Worm (Caenorhabditis elegans) whole organism, young adult: ENCODE results near the gene T08H10.3.

Experiments used
- B0019.2 ChIP-seq: fragments of 200-800 bp; sonication (Bioruptor generic); conservative IDR thresholded peaks from 2 replicates; pipeline ENCODE4 v1.3.6; 2022; ENCODE audit warnings: missing genetic modification reagents, missing genetic modification characterization, missing compliant biosample characterization
- B0035.1 ChIP-seq: sonication (generic microtip); optimal IDR thresholded peaks from 2 replicates; lab custom pipeline; 2016; ENCODE audit warnings: missing genetic modification characterization, mild to moderate bottlenecking, missing compliant biosample characterization, missing genotype, missing genetic modification reagents
- B0261.1 ChIP-seq: sonication (generic microtip); optimal IDR thresholded peaks from 2 replicates; lab custom pipeline; 2016; ENCODE audit warnings: mild to moderate bottlenecking, missing genetic modification characterization, moderate library complexity, missing compliant biosample characterization
- B0336.3 ChIP-seq: fragments of 200-800 bp; sonication (Bioruptor generic); IDR thresholded peaks from 2 replicates; pipeline ENCODE4 v1.3.6; 2022; ENCODE audit warnings: missing genetic modification characterization, missing compliant biosample characterization
- F10E7.11 ChIP-seq: sonication (generic microtip); optimal IDR thresholded peaks from 2 replicates; lab custom pipeline; 2017; ENCODE audit warnings: mild to moderate bottlenecking, missing genetic modification characterization, moderate library complexity, missing compliant biosample characterization
- F23B12.7 ChIP-seq: sonication (generic microtip); optimal IDR thresholded peaks from 2 replicates; lab custom pipeline; 2017; ENCODE audit warnings: missing genetic modification characterization, mild to moderate bottlenecking, missing compliant biosample characterization, antibody characterized with exemption, moderate library complexity; ENCODE audit not compliant: insufficient read depth
- F33H1.4 ChIP-seq: fragments of 200-800 bp; sonication (Bioruptor generic); IDR thresholded peaks from 2 replicates; pipeline ENCODE4 v1.3.6; 2022; ENCODE audit warnings: missing genetic modification reagents, missing genetic modification characterization, missing compliant biosample characterization
- F57A8.1 ChIP-seq: fragments of 200-800 bp; sonication (Bioruptor generic); optimal IDR thresholded peaks from 2 replicates; lab custom pipeline; 2018; ENCODE audit warnings: mild to moderate bottlenecking, missing genetic modification characterization, moderate library complexity, missing compliant biosample characterization
- F57C9.4 ChIP-seq: sonication (generic microtip); optimal IDR thresholded peaks from 2 replicates; lab custom pipeline; 2017; ENCODE audit warnings: mild to moderate bottlenecking, missing genetic modification characterization, missing compliant biosample characterization
- T26A5.8 ChIP-seq: sonication (generic microtip); optimal IDR thresholded peaks from 2 replicates; lab custom pipeline; 2016; ENCODE audit warnings: missing genetic modification characterization, missing compliant biosample characterization
- ZK185.1 ChIP-seq: sonication (generic microtip); optimal IDR thresholded peaks from 2 replicates; lab custom pipeline; 2016; ENCODE audit warnings: mild to moderate bottlenecking, missing genetic modification characterization, missing compliant biosample characterization; ENCODE audit not compliant: poor library complexity, severe bottlenecking
- akir-1 ChIP-seq: fragments of 200-800 bp; sonication (Bioruptor generic); optimal IDR thresholded peaks from 2 replicates; lab custom pipeline; 2018; ENCODE audit warnings: mild to moderate bottlenecking, missing genetic modification characterization, moderate library complexity, missing compliant biosample characterization
- attf-5 ChIP-seq: fragments of 200-800 bp; sonication (Bioruptor generic); optimal IDR thresholded peaks from 2 replicates; lab custom pipeline; 2018; ENCODE audit warnings: mild to moderate bottlenecking, missing genetic modification characterization, missing compliant biosample characterization
- attf-6 ChIP-seq: fragments of 200-800 bp; sonication (Bioruptor generic); IDR thresholded peaks from 2 replicates; pipeline ENCODE4 v1.3.6; 2022; ENCODE audit warnings: missing genetic modification reagents, missing genetic modification characterization, missing compliant biosample characterization
- ceh-100 ChIP-seq: fragments of 200-800 bp; sonication (Bioruptor generic); IDR thresholded peaks from 2 replicates; pipeline ENCODE4 v1.3.6; 2022; ENCODE audit warnings: missing genetic modification reagents, missing genetic modification characterization, missing compliant biosample characterization
- ceh-79 ChIP-seq: sonication (generic microtip); optimal IDR thresholded peaks from 2 replicates; lab custom pipeline; 2017; ENCODE audit warnings: mild to moderate bottlenecking, missing genetic modification characterization, missing compliant biosample characterization
- egl-18 ChIP-seq: fragments of 200-800 bp; sonication (Bioruptor generic); IDR thresholded peaks from 2 replicates; pipeline ENCODE4 v1.3.6; 2022; ENCODE audit warnings: missing genetic modification reagents, missing genetic modification characterization, missing compliant biosample characterization
- hlh-12 ChIP-seq: sonication (generic microtip); optimal IDR thresholded peaks from 2 replicates; lab custom pipeline; 2016; ENCODE audit warnings: missing genetic modification characterization, missing compliant biosample characterization
- lin-40 ChIP-seq: sonication (generic microtip); optimal IDR thresholded peaks from 2 replicates; lab custom pipeline; 2016; ENCODE audit warnings: missing genetic modification characterization, mild to moderate bottlenecking, missing compliant biosample characterization, missing genotype, missing genetic modification reagents
- lin-54 ChIP-seq: fragments of 200-800 bp; sonication (Bioruptor generic); optimal IDR thresholded peaks from 2 replicates; lab custom pipeline; 2018; ENCODE audit warnings: mild to moderate bottlenecking, missing genetic modification characterization, missing compliant biosample characterization
- mcd-1 ChIP-seq: fragments of 200-800 bp; sonication (Bioruptor generic); IDR thresholded peaks from 2 replicates; pipeline ENCODE4 v1.3.6; 2022; ENCODE audit warnings: missing genetic modification reagents, missing genetic modification characterization, missing compliant biosample characterization
- mel-28 ChIP-seq: sonication (generic microtip); optimal IDR thresholded peaks from 2 replicates; lab custom pipeline; 2016; ENCODE audit warnings: borderline replicate concordance, mild to moderate bottlenecking, missing genetic modification characterization, missing compliant biosample characterization
- mes-4 ChIP-seq: sonication (generic microtip); optimal IDR thresholded peaks from 2 replicates; lab custom pipeline; 2016; ENCODE audit warnings: missing genotype, missing genetic modification characterization, missing compliant biosample characterization
- nfyb-1 ChIP-seq: fragments of 200-800 bp; sonication (Bioruptor generic); IDR thresholded peaks from 2 replicates; pipeline ENCODE4 v1.3.6; 2022; ENCODE audit warnings: missing genetic modification reagents, missing genetic modification characterization, missing compliant biosample characterization
- nhr-27 ChIP-seq: fragments of 200-800 bp; sonication (Bioruptor generic); optimal IDR thresholded peaks from 2 replicates; lab custom pipeline; 2018; ENCODE audit warnings: mild to moderate bottlenecking, missing genetic modification characterization, moderate library complexity, missing compliant biosample characterization
- nhr-90 ChIP-seq: sonication (generic microtip); optimal IDR thresholded peaks from 2 replicates; lab custom pipeline; 2016; ENCODE audit warnings: missing genotype, mild to moderate bottlenecking, missing genetic modification characterization, missing compliant biosample characterization
- sea-2 ChIP-seq: fragments of 200-800 bp; sonication (Bioruptor generic); IDR thresholded peaks from 2 replicates; pipeline ENCODE4 v1.3.6; 2022; ENCODE audit warnings: missing genetic modification characterization, missing compliant biosample characterization
- snpc-4 ChIP-seq, 5 experiments: fragments of 150-350 bp in 1 of 5; sonication (generic microtip) in 4 of 5; optimal IDR thresholded peaks; 2 replicates each; lab custom pipeline; 2014 to 2018; ENCODE audit warnings: missing genetic modification characterization in 5 of 5, missing biosample characterization in 3 of 5, antibody characterized with exemption in 2 of 5, mild to moderate bottlenecking in 2 of 5, missing compliant biosample characterization in 2 of 5, missing genotype in 2 of 5, moderate library complexity in 2 of 5, missing genetic modification reagents in 1 of 5
- somi-1 ChIP-seq: fragments of 200-800 bp; sonication (Bioruptor generic); optimal IDR thresholded peaks from 2 replicates; lab custom pipeline; 2018; ENCODE audit warnings: mild to moderate bottlenecking, missing genetic modification characterization, missing compliant biosample characterization
- tbx-9 ChIP-seq: sonication (generic microtip); optimal IDR thresholded peaks from 2 replicates; lab custom pipeline; 2016; ENCODE audit warnings: borderline replicate concordance, missing genetic modification characterization, inconsistent platforms, missing compliant biosample characterization
- zfh-2 ChIP-seq: fragments of 200-800 bp; sonication (Bioruptor generic); conservative IDR thresholded peaks from 2 replicates; pipeline ENCODE4 v1.3.6; 2022; ENCODE audit warnings: missing genetic modification reagents, missing genetic modification characterization, missing compliant biosample characterization
- ztf-25 ChIP-seq: fragments of 200-800 bp; sonication (Bioruptor generic); IDR thresholded peaks from 2 replicates; pipeline ENCODE4 v1.3.6; 2022; ENCODE audit warnings: missing genetic modification reagents, missing genetic modification characterization, missing compliant biosample characterization

T08H10.3 gene

DNA sequence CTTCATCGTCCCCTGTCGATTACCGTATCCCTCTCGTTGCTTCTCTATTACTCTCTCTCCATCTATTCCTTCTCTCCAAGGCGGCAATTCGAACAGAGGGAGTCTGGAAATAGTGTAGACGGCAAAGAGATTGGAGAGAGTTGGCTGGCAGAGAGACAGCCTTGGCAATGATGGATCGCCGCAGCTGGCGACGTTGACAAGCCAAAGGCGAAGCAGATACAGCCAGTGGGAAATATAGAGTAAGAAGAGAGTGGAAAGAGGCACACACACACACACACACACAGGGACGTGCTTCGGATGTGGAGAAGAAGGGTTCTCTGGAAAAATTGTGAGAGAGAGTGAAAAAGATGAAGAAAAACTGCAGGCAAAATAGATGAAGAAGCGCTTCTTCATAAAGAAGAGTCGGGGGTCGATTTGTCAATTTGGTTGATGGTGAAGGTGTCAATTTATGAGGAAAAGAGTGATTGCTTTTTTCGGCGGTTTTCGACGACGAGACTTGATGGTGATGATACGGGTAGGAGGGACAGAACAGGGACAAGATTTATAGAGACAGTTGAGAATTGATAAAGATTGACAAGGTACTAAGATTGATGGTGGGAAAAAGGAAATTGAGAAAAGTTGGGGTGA lies 36.8 kb downstream of the T08H10.3 start (continued):
- TF ChIP-seq F57C9.4 (tag; lab: Kevin White, UChicago) (no peak), hlh-12 (tag; lab: Kevin White, UChicago) (no peak), F33H1.4 (GFP tag; lab: Robert Waterston, UW) (no peak), zfh-2 (GFP tag; lab: Robert Waterston, UW) (peak; percentile 73)
- TF ChIP-seq, all 124 proteins: peak for 15

DNA sequence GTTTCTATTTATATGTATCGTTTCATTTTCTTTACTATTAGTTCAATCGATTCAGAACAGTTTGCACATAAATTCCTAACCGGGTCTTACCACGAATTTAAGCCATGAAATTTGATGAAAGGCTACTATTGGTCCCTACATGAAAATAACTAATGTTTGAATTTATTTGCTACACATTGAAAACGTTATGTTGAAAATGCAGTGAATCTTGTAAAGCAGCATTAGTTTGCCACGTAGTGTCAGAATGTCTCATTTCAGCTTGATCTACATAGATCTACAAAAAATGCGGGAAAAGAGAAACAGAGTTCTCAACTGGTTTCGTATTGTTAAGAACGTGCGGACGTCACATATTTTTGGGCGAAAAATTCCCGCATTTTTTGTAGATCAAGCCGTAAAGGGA lies 37.6 kb downstream of the T08H10.3 start:
- TF ChIP-seq mcd-1 (GFP tag; lab: Robert Waterston, UW) = no peak
- no peak for TF ChIP-seq B0019.2 (GFP tag; lab: Robert Waterston, UW)
- TF ChIP-seq attf-5 = no peak
- TF ChIP-seq akir-1 (GFP tag; lab: Kevin White, UChicago) = no peak
- TF ChIP-seq somi-1 (GFP tag; lab: Kevin White, UChicago) = no peak
- no peak for TF ChIP-seq F23B12.7
- TF ChIP-seq ceh-79 = no peak
- no peak for TF ChIP-seq F57C9.4 (tag; lab: Kevin White, UChicago)
- TF ChIP-seq attf-6 = no peak
- TF ChIP-seq mes-4 (tag; lab: Kevin White, UChicago) = no peak
- TF ChIP-seq B0035.1 (tag; lab: Kevin White, UChicago) = no peak
- TF ChIP-seq snpc-4 (GFP tag; optimal IDR thresholded peaks at IDR 0.05; lab: Kevin White, UChicago) = no peak
- no peak for TF ChIP-seq snpc-4 (tag; optimal IDR thresholded peaks at IDR 0.05; lab: Kevin White, UChicago)
- no peak for TF ChIP-seq F57A8.1 (GFP tag; lab: Kevin White, UChicago)
- TF ChIP-seq F10E7.11 (tag; lab: Kevin White, UChicago) = no peak
- no peak for TF ChIP-seq ZK185.1
- no peak for TF ChIP-seq hlh-12 (tag; lab: Kevin White, UChicago)
- TF ChIP-seq F33H1.4 (GFP tag; lab: Robert Waterston, UW) = no peak
- TF ChIP-seq sea-2 = no peak
- no peak for TF ChIP-seq ztf-25 (GFP tag; lab: Robert Waterston, UW)
- TF ChIP-seq nfyb-1 (GFP tag; lab: Robert Waterston, UW) = no peak

DNA sequence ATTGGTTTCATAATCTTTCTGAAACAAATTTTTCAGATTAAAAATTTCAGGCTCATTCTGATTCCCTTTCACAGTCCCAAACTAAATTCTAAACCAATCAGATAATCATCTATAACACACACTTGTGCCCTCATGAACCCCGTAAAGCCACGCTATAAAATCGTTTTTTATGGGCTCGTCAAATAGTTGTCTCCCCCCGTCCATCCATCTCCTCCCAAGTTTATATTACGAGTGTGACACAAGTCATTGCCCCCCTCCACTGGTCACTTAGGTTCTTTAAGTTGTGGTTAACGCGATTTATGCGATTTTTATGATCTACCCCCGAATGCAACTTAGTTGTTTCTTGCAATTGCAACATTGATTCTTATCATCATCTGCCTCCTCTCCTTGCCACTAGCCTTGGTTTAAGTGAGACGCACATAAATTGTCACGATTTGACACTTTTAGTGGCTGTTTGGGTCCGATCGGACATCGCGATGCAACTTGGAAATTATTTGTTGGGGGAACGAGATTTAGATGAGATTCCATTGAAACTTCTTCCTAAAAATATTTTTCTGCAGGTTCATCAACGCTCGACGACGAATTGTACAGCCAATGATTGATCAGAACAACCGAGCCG lies 38.3 kb downstream of the T08H10.3 start:
- TF ChIP-seq tbx-9 = no peak
- TF ChIP-seq egl-18 (GFP tag; lab: Robert Waterston, UW) = no peak
- no peak for TF ChIP-seq lin-54
- TF ChIP-seq nhr-90 (tag; lab: Kevin White, UChicago) = no peak
- no peak for TF ChIP-seq mel-28 (tag; lab: Kevin White, UChicago)
- TF ChIP-seq ceh-100 (GFP tag; lab: Robert Waterston, UW) = no peak
- no peak for TF ChIP-seq B0261.1 (tag; lab: Kevin White, UChicago)
- TF ChIP-seq B0336.3 = no peak
- no peak for TF ChIP-seq nhr-27

DNA sequence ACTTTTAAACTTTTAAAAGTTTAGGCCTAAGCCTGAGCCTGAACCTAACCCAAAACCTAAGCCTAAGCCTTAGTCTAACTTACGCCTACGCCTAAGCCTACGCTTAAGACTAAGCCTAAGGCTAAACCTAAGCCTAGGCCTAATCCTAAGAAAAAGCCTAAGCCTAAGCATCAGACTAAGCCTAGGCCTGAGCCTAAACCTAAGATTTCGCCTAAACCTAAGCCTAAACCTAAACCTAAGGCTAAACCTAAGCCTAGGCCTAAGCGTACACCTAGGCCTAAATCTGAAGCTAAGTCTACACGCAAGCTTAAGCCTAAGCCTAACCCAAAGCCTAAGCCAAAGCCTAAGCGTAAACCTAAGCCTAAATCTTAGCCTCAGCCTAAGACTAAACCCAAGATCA lies 39.2 kb downstream of the T08H10.3 start:
- no peak for TF ChIP-seq lin-40 (tag; lab: Kevin White, UChicago)
- no peak for TF ChIP-seq ZK185.1
- TF ChIP-seq nfyb-1 (GFP tag; lab: Robert Waterston, UW) = 0 out of 2 replicates have a peak, but pooled peaks have one; percentile 16
- no peak for TF ChIP-seq T26A5.8 (tag; lab: Kevin White, UChicago)
